4 worm cellular contexts compared by ENCODE assay signal in genomic region chrIII:6279453-6279852, ce11.
TF ChIP-seq lines count a peak whose summit lies in the region.

No protein-coding gene starts in this region.

TF ChIP-seq in whole organism, L1 larva, 84 proteins besides CTCF, POLR2A, EP300 and RAD21:
- TF ChIP-seq lin-13 (GFP tag; optimal IDR thresholded peaks at IDR 0.05; lab: Kevin White, UChicago) (peak; percentile 19), C16A3.4 (tag; optimal IDR thresholded peaks at IDR 0.05; lab: Kevin White, UChicago) (no peak), efl-3 (GFP tag; optimal IDR thresholded peaks at IDR 0.05; lab: Kevin White, UChicago) (no peak), rnt-1 (tag; optimal IDR thresholded peaks at IDR 0.05; lab: Kevin White, UChicago) (peak; percentile 6), lsy-2 (tag; optimal IDR thresholded peaks at IDR 0.05; lab: Kevin White, UChicago) (no peak), egl-13 (tag; optimal IDR thresholded peaks at IDR 0.05; lab: Kevin White, UChicago) (no peak), nhr-85 (tag; lab: Kevin White, UChicago) (peak; percentile 76), nhr-28 (tag; optimal IDR thresholded peaks at IDR 0.05; lab: Kevin White, UChicago) (no peak)

TF ChIP-seq in whole organism, L2 larva, 48 proteins besides CTCF, POLR2A, EP300 and RAD21:
- no peak for TF ChIP-seq gmeb-1 (tag; optimal IDR thresholded peaks at IDR 0.05; lab: Kevin White, UChicago)
- TF ChIP-seq sma-9 (GFP tag; optimal IDR thresholded peaks at IDR 0.05; lab: Kevin White, UChicago), result peak; percentile 3
- TF ChIP-seq sma-9 (tag; optimal IDR thresholded peaks at IDR 0.05; lab: Kevin White, UChicago), result no peak
TF ChIP-seq in whole organism, L2 larva: peak in this region for 1.

TF ChIP-seq in whole organism, mixed stage, embryonic, 35 proteins besides CTCF, POLR2A, EP300 and RAD21:
- TF ChIP-seq unc-62 (GFP tag; optimal IDR thresholded peaks at IDR 0.05; lab: Kevin White, UChicago), result no peak
- TF ChIP-seq zip-8 (tag; optimal IDR thresholded peaks at IDR 0.05; lab: Kevin White, UChicago), result peak; percentile 72

TF ChIP-seq in whole organism, young adult, 124 proteins besides CTCF, POLR2A, EP300 and RAD21:
- TF ChIP-seq atf-7 (tag; optimal IDR thresholded peaks at IDR 0.05; lab: Kevin White, UChicago) (peak; percentile 3), hmg-1.2 (GFP tag; IDR thresholded peaks at IDR 0.05; lab: Robert Waterston, UW) (peak; percentile 20; the same call in 1 of the 2 replicates), ztf-18 (tag; optimal IDR thresholded peaks at IDR 0.05; lab: Kevin White, UChicago) (no peak), rpc-1 (optimal IDR thresholded peaks at IDR 0.05; lab: Kevin White, UChicago) (no peak), rpc-1 (tag; optimal IDR thresholded peaks at IDR 0.05; lab: Kevin White, UChicago) (no peak)
